Fruit fly (Drosophila melanogaster) whole organism, embryonic: Measurements from ENCODE around the gene mRpL40.

Experiments
- Bdp1 ChIP-seq: fragments of 200-800 bp; sonication (Bioruptor generic); optimal IDR thresholded peaks from 3 replicates; lab custom pipeline; 2016; ENCODE audit warnings: missing biosample characterization, missing genetic modification characterization
- Bteb2 ChIP-seq: fragments of 200-800 bp; sonication (Bioruptor generic); optimal IDR thresholded peaks from 2 replicates; lab custom pipeline; 2016; ENCODE audit warnings: missing biosample characterization, missing genetic modification characterization
- CG1024 ChIP-seq: fragments of 200-800 bp; sonication (Bioruptor generic); IDR thresholded peaks from 2 replicates; pipeline ENCODE4 v1.3.6; 2022; ENCODE audit warnings: missing biosample characterization, missing genetic modification characterization
- CG10274 ChIP-seq: fragments of 200-800 bp; sonication (Bioruptor generic); optimal IDR thresholded peaks from 3 replicates; lab custom pipeline; 2017; ENCODE audit warnings: missing biosample characterization, mild to moderate bottlenecking, missing genetic modification characterization
- CG10431 ChIP-seq: fragments of 200-800 bp; sonication (Bioruptor generic); optimal IDR thresholded peaks from 3 replicates; lab custom pipeline; 2018; ENCODE audit warnings: missing biosample characterization, mild to moderate bottlenecking, missing genetic modification characterization
- CG10462 ChIP-seq: fragments of 200-800 bp; sonication (Bioruptor generic); optimal IDR thresholded peaks from 2 replicates; lab custom pipeline; 2016; ENCODE audit warnings: missing biosample characterization, missing genetic modification characterization
- CG10543 ChIP-seq: fragments of 200-800 bp; sonication (Bioruptor generic); optimal IDR thresholded peaks from 3 replicates; lab custom pipeline; 2017; ENCODE audit warnings: missing biosample characterization, mild to moderate bottlenecking, missing genetic modification characterization, moderate library complexity
- CG11093 ChIP-seq: fragments of 200-800 bp; sonication (Bioruptor generic); IDR thresholded peaks from 3 replicates; pipeline ENCODE4 v1.3.6; 2022; ENCODE audit warnings: missing biosample characterization, missing genetic modification characterization
- CG12155 ChIP-seq: fragments of 200-800 bp; sonication (Bioruptor generic); optimal IDR thresholded peaks from 3 replicates; lab custom pipeline; 2016; ENCODE audit warnings: missing biosample characterization, missing genetic modification characterization
- CG1233 ChIP-seq: fragments of 200-800 bp; sonication (Bioruptor generic); optimal IDR thresholded peaks from 4 replicates; lab custom pipeline; 2018; ENCODE audit warnings: missing biosample characterization, mild to moderate bottlenecking, missing genetic modification characterization
- CG14860 ChIP-seq: fragments of 200-800 bp; sonication (Bioruptor generic); IDR thresholded peaks from 3 replicates; pipeline ENCODE4 v1.3.6; 2022; ENCODE audit warnings: missing biosample characterization, missing genetic modification characterization; ENCODE audit not compliant: partially characterized antibody
- CG15073 ChIP-seq: fragments of 200-800 bp; sonication (Bioruptor generic); optimal IDR thresholded peaks from 2 replicates; lab custom pipeline; 2016; ENCODE audit warnings: missing biosample characterization, missing genetic modification characterization
- CG15479 ChIP-seq: fragments of 200-800 bp; sonication (Bioruptor generic); optimal IDR thresholded peaks from 3 replicates; lab custom pipeline; 2019; ENCODE audit warnings: missing biosample characterization, mild to moderate bottlenecking, missing genetic modification characterization, moderate library complexity
- CG16815 ChIP-seq: fragments of 200-800 bp; sonication (Bioruptor generic); optimal IDR thresholded peaks from 3 replicates; lab custom pipeline; 2017; ENCODE audit warnings: missing biosample characterization, mild to moderate bottlenecking, missing genetic modification characterization
- CG16863 ChIP-seq: fragments of 200-800 bp; sonication (Bioruptor generic); optimal IDR thresholded peaks from 3 replicates; lab custom pipeline; 2016; ENCODE audit warnings: missing biosample characterization, missing genetic modification characterization
- CG2678 ChIP-seq: fragments of 200-800 bp; sonication (Bioruptor generic); optimal IDR thresholded peaks from 3 replicates; lab custom pipeline; 2019; ENCODE audit warnings: missing biosample characterization, mild to moderate bottlenecking, missing genetic modification characterization, moderate library complexity
- CG2875 ChIP-seq: fragments of 200-800 bp; sonication (Bioruptor generic); optimal IDR thresholded peaks from 2 replicates; lab custom pipeline; 2017; ENCODE audit warnings: missing biosample characterization, mild to moderate bottlenecking, missing genetic modification characterization, missing genetic modification reagents
- CG33213 ChIP-seq: fragments of 200-800 bp; sonication (Bioruptor generic); optimal IDR thresholded peaks from 3 replicates; lab custom pipeline; 2016; ENCODE audit warnings: missing biosample characterization, missing genetic modification characterization
- CG5180 ChIP-seq: fragments of 200-800 bp; sonication (Bioruptor generic); optimal IDR thresholded peaks from 3 replicates; lab custom pipeline; 2017; ENCODE audit warnings: missing biosample characterization, missing genetic modification characterization, mild to moderate bottlenecking, moderate library complexity, missing genetic modification reagents
- CG5953 ChIP-seq: fragments of 200-800 bp; sonication (Bioruptor generic); IDR thresholded peaks from 2 replicates; pipeline ENCODE4 v1.3.6; 2022; ENCODE audit warnings: missing biosample characterization, missing genetic modification characterization
- CG6254 ChIP-seq: fragments of 200-800 bp; sonication (Bioruptor generic); optimal IDR thresholded peaks from 3 replicates; lab custom pipeline; 2017; ENCODE audit warnings: mild to moderate bottlenecking, missing biosample characterization, missing genetic modification reagents, missing genetic modification characterization
- CG6765 ChIP-seq: fragments of 200-800 bp; sonication (Bioruptor generic); optimal IDR thresholded peaks from 3 replicates; lab custom pipeline; 2017; ENCODE audit warnings: missing biosample characterization, mild to moderate bottlenecking, missing genetic modification characterization
- CG7556 ChIP-seq: fragments of 200-800 bp; sonication (Bioruptor generic); optimal IDR thresholded peaks from 2 replicates; lab custom pipeline; 2017; ENCODE audit warnings: missing biosample characterization, mild to moderate bottlenecking, missing genetic modification characterization
- CG8089 ChIP-seq: fragments of 200-800 bp; sonication (Bioruptor generic); optimal IDR thresholded peaks from 3 replicates; lab custom pipeline; 2016; ENCODE audit warnings: missing biosample characterization, missing genetic modification characterization
- CG8290 ChIP-seq, 3 experiments: fragments of 200-800 bp; sonication (Bioruptor generic); optimal IDR thresholded peaks; 2 replicates each; lab custom pipeline; 2016 to 2019; ENCODE audit warnings: missing biosample characterization in 3 of 3, missing genetic modification characterization in 3 of 3, mild to moderate bottlenecking in 2 of 3, moderate library complexity in 1 of 3
- CG8478 ChIP-seq: fragments of >200 bp; optimal IDR thresholded peaks from 2 replicates; lab custom pipeline; 2018
- CG9727 ChIP-seq: fragments of 200-800 bp; sonication (Bioruptor generic); optimal IDR thresholded peaks from 3 replicates; lab custom pipeline; 2017; ENCODE audit warnings: missing biosample characterization, mild to moderate bottlenecking, missing genetic modification characterization
- CrebB ChIP-seq: fragments of 200-800 bp; sonication (Bioruptor generic); optimal IDR thresholded peaks from 3 replicates; lab custom pipeline; 2018; ENCODE audit warnings: missing biosample characterization, mild to moderate bottlenecking, missing genetic modification characterization
- Eip74EF ChIP-seq, 2 experiments: fragments of 200-800 bp in 1 of 2; fragments of >200 bp in 1 of 2; sonication (Bioruptor generic) in 1 of 2; optimal IDR thresholded peaks; 2 replicates each; lab custom pipeline; 2017 to 2019; ENCODE audit warnings: missing biosample characterization in 2 of 2, missing genetic modification characterization in 2 of 2, mild to moderate bottlenecking in 1 of 2, moderate library complexity in 1 of 2
- Hr78 ChIP-seq, 2 experiments: fragments of 200-800 bp in 1 of 2; fragments of >200 bp in 1 of 2; sonication (Bioruptor generic) in 1 of 2; optimal IDR thresholded peaks; 2 replicates each; lab custom pipeline; 2017 to 2019; ENCODE audit warnings: missing biosample characterization in 2 of 2, missing genetic modification characterization in 2 of 2, mild to moderate bottlenecking in 1 of 2, moderate library complexity in 1 of 2
- MTF-1 ChIP-seq: fragments of 200-800 bp; sonication (Bioruptor generic); optimal IDR thresholded peaks from 2 replicates; lab custom pipeline; 2018; ENCODE audit warnings: missing biosample characterization, mild to moderate bottlenecking, missing genetic modification characterization, borderline replicate concordance
- NK7.1 ChIP-seq: fragments of 200-800 bp; sonication (Bioruptor generic); optimal IDR thresholded peaks from 3 replicates; lab custom pipeline; 2016; ENCODE audit warnings: missing biosample characterization, missing genetic modification characterization
- PHDP ChIP-seq: fragments of 200-800 bp; sonication (Bioruptor generic); optimal IDR thresholded peaks from 3 replicates; lab custom pipeline; 2018; ENCODE audit warnings: missing biosample characterization, mild to moderate bottlenecking, missing genetic modification characterization, moderate library complexity
- Spps ChIP-seq: fragments of 200-800 bp; sonication (Bioruptor generic); optimal IDR thresholded peaks from 2 replicates; lab custom pipeline; 2018; ENCODE audit warnings: missing biosample characterization, mild to moderate bottlenecking, missing genetic modification characterization
- TFAM ChIP-seq: fragments of 200-800 bp; sonication (Bioruptor generic); optimal IDR thresholded peaks from 2 replicates; lab custom pipeline; 2017; ENCODE audit warnings: missing biosample characterization, missing genetic modification characterization, inconsistent platforms
- amos ChIP-seq: fragments of 200-800 bp; sonication (Bioruptor generic); IDR thresholded peaks from 2 replicates; pipeline ENCODE4 v1.3.6; 2022; ENCODE audit warnings: missing biosample characterization, missing genetic modification characterization; ENCODE audit not compliant: partially characterized antibody
- bowl ChIP-seq: fragments of 200-800 bp; sonication (Bioruptor generic); IDR thresholded peaks from 2 replicates; pipeline ENCODE4 v1.3.6; 2022; ENCODE audit warnings: missing biosample characterization, missing genetic modification characterization
- cad ChIP-seq: fragments of >200 bp; optimal IDR thresholded peaks from 2 replicates; lab custom pipeline; 2017; ENCODE audit warnings: missing biosample characterization, missing genetic modification characterization
- gce ChIP-seq: fragments of 200-800 bp; sonication (Bioruptor generic); IDR thresholded peaks from 3 replicates; pipeline ENCODE4 v1.3.6; 2022; ENCODE audit warnings: missing biosample characterization, missing genetic modification characterization
- insv ChIP-seq, 2 experiments: fragments of 200-800 bp; sonication (Bioruptor generic); optimal IDR thresholded peaks; 3 replicates each; lab custom pipeline; 2016 to 2018; ENCODE audit warnings: missing biosample characterization in 2 of 2, missing genetic modification characterization in 2 of 2
- ken ChIP-seq: fragments of 200-800 bp; sonication (Bioruptor generic); IDR thresholded peaks from 3 replicates; pipeline ENCODE4 v1.3.6; 2022; ENCODE audit warnings: missing biosample characterization, missing genetic modification characterization
- peb ChIP-seq: fragments of 200-800 bp; sonication (Bioruptor generic); IDR thresholded peaks from 2 replicates; pipeline ENCODE4 v1.3.6; 2022; ENCODE audit warnings: missing biosample characterization, missing genetic modification characterization
- prd ChIP-seq, 3 experiments: fragments of >200 bp in 2 of 3; fragments of 200-800 bp in 1 of 3; sonication (Bioruptor generic) in 1 of 3; optimal IDR thresholded peaks in 2 of 3; IDR thresholded peaks in 1 of 3; 2 replicates in 2 of 3; 3 replicates in 1 of 3; pipeline versions ENCODE4 v1.3.6 to Lab custom; 2017 to 2022; ENCODE audit warnings: missing biosample characterization in 1 of 3, missing genetic modification characterization in 1 of 3
- sima ChIP-seq: fragments of 200-800 bp; sonication (Bioruptor generic); optimal IDR thresholded peaks from 2 replicates; lab custom pipeline; 2016; ENCODE audit warnings: missing biosample characterization, missing genetic modification characterization
- slp2 ChIP-seq: fragments of 200-800 bp; sonication (Bioruptor generic); optimal IDR thresholded peaks from 2 replicates; lab custom pipeline; 2016; ENCODE audit warnings: missing biosample characterization, missing genetic modification characterization
- tio ChIP-seq: fragments of 200-800 bp; sonication (Bioruptor generic); optimal IDR thresholded peaks from 2 replicates; lab custom pipeline; 2017; ENCODE audit warnings: missing biosample characterization, missing genetic modification characterization, inconsistent platforms
- tup ChIP-seq: fragments of 200-800 bp; sonication (Bioruptor generic); optimal IDR thresholded peaks from 2 replicates; lab custom pipeline; 2016; ENCODE audit warnings: missing biosample characterization, mild to moderate bottlenecking, missing genetic modification characterization, moderate library complexity
- zf30C ChIP-seq: fragments of 200-800 bp; sonication (Bioruptor generic); optimal IDR thresholded peaks from 3 replicates; lab custom pipeline; 2018; ENCODE audit warnings: missing biosample characterization, mild to moderate bottlenecking, missing genetic modification characterization

The mRpL40 gene

dm6 chr3R:11435537-11436234 is 28.0 kb downstream of the mRpL40 start, which contains the start of the genes Exd2 and CG5281 (continued):
- TF ChIP-seq CG6254 (GFP tag; lab: Kevin White, UChicago) (peak; percentile 4), CG16863 (peak; percentile 53), CG8089 (peak; percentile 35), CG10462 (GFP tag; lab: Kevin White, UChicago) (peak; percentile 77), peb (GFP tag; lab: Robert Waterston, UW) (no peak), Bteb2 (peak; percentile 46), TFAM (GFP tag; lab: Kevin White, UChicago) (no peak), CG11093 (no peak), CG33213 (peak; percentile 58), zf30C (GFP tag; lab: Kevin White, UChicago) (no peak), CG6765 (GFP tag; lab: Kevin White, UChicago) (peak; percentile 12), CG15479 (GFP tag; lab: Kevin White, UChicago) (no peak), sima (GFP tag; lab: Kevin White, UChicago) (no peak), CG15073 (GFP tag; lab: Kevin White, UChicago) (no peak), CG14860 (GFP tag; lab: Robert Waterston, UW) (no peak), CG9727 (GFP tag; lab: Kevin White, UChicago) (peak; percentile 49), ken (GFP tag; lab: Robert Waterston, UW) (0 out of 3 replicates have a peak, but pooled peaks have one; percentile 38), CG10431 (GFP tag; lab: Kevin White, UChicago) (peak; percentile 12), PHDP (peak; percentile 65), tio (GFP tag; lab: Kevin White, UChicago) (no peak), CG7556 (GFP tag; lab: Kevin White, UChicago) (peak; percentile 43), Spps (peak; percentile 18), MTF-1 (GFP tag; lab: Kevin White, UChicago) (peak; percentile 39), CG5953 (GFP tag; lab: Robert Waterston, UW) (no peak), gce (GFP tag; lab: Robert Waterston, UW) (no peak), CG10543 (GFP tag; lab: Kevin White, UChicago) (peak; percentile 59), CG1024 (GFP tag; lab: Robert Waterston, UW) (no peak), CG10274 (GFP tag; lab: Kevin White, UChicago) (no peak), insv (GFP tag; optimal IDR thresholded peaks at IDR 0.05; lab: Kevin White, UChicago) (peak in 1 of 2 experiments; percentile 23), bowl (no peak), CrebB (tag; lab: Kevin White, UChicago) (peak; percentile 52), prd (optimal IDR thresholded peaks at IDR 0.05; lab: Kevin White, UChicago) (no peak), prd (GFP tag; IDR thresholded peaks at IDR 0.05; lab: Robert Waterston, UW) (0 out of 3 replicates have a peak, but pooled peaks have one; percentile 22), CG16815 (GFP tag; lab: Kevin White, UChicago) (no peak), Eip74EF (GFP tag; optimal IDR thresholded peaks at IDR 0.05; lab: Kevin White, UChicago) (no peak), CG8290 (GFP tag; optimal IDR thresholded peaks at IDR 0.05; lab: Kevin White, UChicago) (no peak), CG8290 (tag; optimal IDR thresholded peaks at IDR 0.05; lab: Kevin White, UChicago) (peak in 1 of 2 experiments; percentile 20), CG2875 (GFP tag; lab: Kevin White, UChicago) (no peak), amos (GFP tag; lab: Robert Waterston, UW) (peak; percentile 34; the same call in 1 of the 2 replicates), CG5180 (GFP tag; lab: Kevin White, UChicago) (no peak), CG2678 (no peak), NK7.1 (GFP tag; lab: Kevin White, UChicago) (peak; percentile 15), CG8478 (no peak), cad (GFP tag; lab: Kevin White, UChicago) (no peak), tup (no peak), CG1233 (GFP tag; lab: Kevin White, UChicago) (peak; percentile 9), Bdp1 (GFP tag; lab: Kevin White, UChicago) (peak; percentile 27), CG12155 (GFP tag; lab: Kevin White, UChicago) (peak; percentile 55), slp2 (GFP tag; lab: Kevin White, UChicago) (peak; percentile 36), Hr78 (GFP tag; optimal IDR thresholded peaks at IDR 0.05; lab: Kevin White, UChicago) (no peak)
